Fruit fly (Drosophila melanogaster) whole organism, embryonic: ENCODE results near the gene CG18675.
A peak's percentile ranks its signal among the peaks of the same experiment; 100 is the strongest.

Source experiments
- BEAF-32 ChIP-seq: fragments of 200-800 bp; sonication (Bioruptor generic); optimal IDR thresholded peaks from 3 replicates; lab custom pipeline; 2017; ENCODE audit warnings: missing biosample characterization, missing genetic modification characterization, mild to moderate bottlenecking, moderate library complexity, missing genetic modification reagents
- CG10321 ChIP-seq: fragments of 200-800 bp; sonication (Bioruptor generic); IDR thresholded peaks from 2 replicates; pipeline ENCODE4 v1.3.6; 2022; ENCODE audit warnings: missing biosample characterization, missing genetic modification characterization
- CG11085 ChIP-seq: fragments of 200-800 bp; sonication (Bioruptor generic); IDR thresholded peaks from 2 replicates; pipeline ENCODE4 v1.3.6; 2022; ENCODE audit warnings: missing biosample characterization, missing genetic modification characterization
- CG11723 ChIP-seq: fragments of 200-800 bp; sonication (Bioruptor generic); optimal IDR thresholded peaks from 2 replicates; lab custom pipeline; 2017; ENCODE audit warnings: missing biosample characterization, mild to moderate bottlenecking, missing genetic modification characterization
- CG15601 ChIP-seq: fragments of 200-800 bp; sonication (Bioruptor generic); optimal IDR thresholded peaks from 3 replicates; lab custom pipeline; 2019; ENCODE audit warnings: missing biosample characterization, mild to moderate bottlenecking, missing genetic modification characterization, moderate library complexity
- CG16813 ChIP-seq: fragments of 200-800 bp; sonication (Bioruptor generic); IDR thresholded peaks from 3 replicates; pipeline ENCODE4 v1.3.6; 2022; ENCODE audit warnings: missing biosample characterization, missing genetic modification characterization; ENCODE audit not compliant: partially characterized antibody
- CG2120 ChIP-seq: fragments of 200-800 bp; sonication (Bioruptor generic); optimal IDR thresholded peaks from 3 replicates; lab custom pipeline; 2016; ENCODE audit warnings: missing biosample characterization, missing genetic modification characterization
- CG2199 ChIP-seq: fragments of 200-800 bp; sonication (Bioruptor generic); IDR thresholded peaks from 3 replicates; pipeline ENCODE4 v1.3.6; 2022; ENCODE audit warnings: missing biosample characterization, missing genetic modification characterization
- CG33213 ChIP-seq: fragments of 200-800 bp; sonication (Bioruptor generic); optimal IDR thresholded peaks from 3 replicates; lab custom pipeline; 2016; ENCODE audit warnings: missing biosample characterization, missing genetic modification characterization
- CG3995 ChIP-seq: fragments of 200-800 bp; sonication (Bioruptor generic); optimal IDR thresholded peaks from 3 replicates; lab custom pipeline; 2016; ENCODE audit warnings: missing biosample characterization, missing genetic modification characterization
- CG4328 ChIP-seq: fragments of 200-800 bp; sonication (Bioruptor generic); optimal IDR thresholded peaks from 3 replicates; lab custom pipeline; 2017; ENCODE audit warnings: missing biosample characterization, missing genetic modification reagents, missing genetic modification characterization
- CG8359 ChIP-seq: fragments of 200-800 bp; sonication (Bioruptor generic); optimal IDR thresholded peaks from 2 replicates; lab custom pipeline; 2017; ENCODE audit warnings: missing biosample characterization, mild to moderate bottlenecking, missing genetic modification characterization, borderline replicate concordance
- CG9215 ChIP-seq: fragments of 200-800 bp; sonication (Bioruptor generic); IDR thresholded peaks from 2 replicates; pipeline ENCODE4 v1.3.6; 2022; ENCODE audit warnings: missing biosample characterization, missing genetic modification characterization
- CG9797 ChIP-seq: fragments of 200-800 bp; sonication (Bioruptor generic); optimal IDR thresholded peaks from 3 replicates; lab custom pipeline; 2018; ENCODE audit warnings: missing biosample characterization, mild to moderate bottlenecking, missing genetic modification characterization
- Deaf1 ChIP-seq: fragments of 200-800 bp; optimal IDR thresholded peaks from 3 replicates; lab custom pipeline; 2019; ENCODE audit warnings: missing biosample characterization, mild to moderate bottlenecking, missing genetic modification characterization, moderate library complexity
- Dp ChIP-seq: fragments of 200-800 bp; sonication (Bioruptor generic); optimal IDR thresholded peaks from 2 replicates; lab custom pipeline; 2018; ENCODE audit warnings: missing biosample characterization, mild to moderate bottlenecking, missing genetic modification characterization, moderate library complexity
- Dref ChIP-seq: fragments of 200-800 bp; sonication (Bioruptor generic); IDR thresholded peaks from 2 replicates; pipeline ENCODE4 v1.3.6; 2022; ENCODE audit warnings: missing biosample characterization, missing genetic modification characterization
- Drgx ChIP-seq: fragments of 200-800 bp; sonication (Bioruptor generic); IDR thresholded peaks from 2 replicates; pipeline ENCODE4 v1.3.6; 2022; ENCODE audit warnings: missing biosample characterization, missing genetic modification characterization
- Ets97D ChIP-seq: fragments of 200-800 bp; sonication (Bioruptor generic); optimal IDR thresholded peaks from 3 replicates; lab custom pipeline; 2016; ENCODE audit warnings: missing biosample characterization, missing genetic modification characterization
- Fer1 ChIP-seq: fragments of 200-800 bp; sonication (Bioruptor generic); optimal IDR thresholded peaks from 2 replicates; lab custom pipeline; 2017; ENCODE audit warnings: missing biosample characterization, mild to moderate bottlenecking, missing genetic modification characterization
- H15 ChIP-seq: fragments of 200-800 bp; sonication (Bioruptor generic); IDR thresholded peaks from 3 replicates; pipeline ENCODE4 v1.3.6; 2022; ENCODE audit warnings: missing biosample characterization, missing genetic modification characterization
- Hsf ChIP-seq: fragments of 200-800 bp; sonication (Bioruptor generic); optimal IDR thresholded peaks from 3 replicates; lab custom pipeline; 2016; ENCODE audit warnings: missing biosample characterization, missing genetic modification characterization
- MBD-R2 ChIP-seq: fragments of 200-800 bp; sonication (Bioruptor generic); IDR thresholded peaks from 2 replicates; pipeline ENCODE4 v1.3.6; 2022; ENCODE audit warnings: missing biosample characterization, missing genetic modification characterization
- MTF-1 ChIP-seq: fragments of 200-800 bp; sonication (Bioruptor generic); optimal IDR thresholded peaks from 2 replicates; lab custom pipeline; 2018; ENCODE audit warnings: missing biosample characterization, mild to moderate bottlenecking, missing genetic modification characterization, borderline replicate concordance
- Mes4 ChIP-seq: fragments of 200-800 bp; sonication (Bioruptor generic); optimal IDR thresholded peaks from 2 replicates; lab custom pipeline; 2016; ENCODE audit warnings: missing biosample characterization, missing genetic modification characterization
- Pdp1 ChIP-seq, 2 experiments: fragments of 200-800 bp; sonication (Bioruptor generic); optimal IDR thresholded peaks; 3 replicates each; lab custom pipeline; 2016; ENCODE audit warnings: missing biosample characterization in 2 of 2, missing genetic modification characterization in 2 of 2, mild to moderate bottlenecking in 1 of 2, moderate library complexity in 1 of 2
- Rfx ChIP-seq: fragments of 200-800 bp; sonication (Bioruptor generic); IDR thresholded peaks from 2 replicates; pipeline ENCODE4 v1.3.6; 2022; ENCODE audit warnings: missing biosample characterization, missing genetic modification characterization
- Stat92E ChIP-seq, 3 experiments: fragments of >200 bp in 2 of 3; fragments of 200-800 bp in 1 of 3; sonication (Bioruptor generic) in 1 of 3; optimal IDR thresholded peaks; 2 replicates each; lab custom pipeline; 2017 to 2019; ENCODE audit warnings: missing biosample characterization in 3 of 3, missing genetic modification characterization in 3 of 3, mild to moderate bottlenecking in 1 of 3, moderate library complexity in 1 of 3
- Trl ChIP-seq, 3 experiments: fragments of >200 bp in 2 of 3; fragments of 200-800 bp in 1 of 3; sonication (Bioruptor generic) in 1 of 3; optimal IDR thresholded peaks; 2 replicates in 1 of 3; 3 replicates in 2 of 3; lab custom pipeline; 2016 to 2017; ENCODE audit warnings: missing biosample characterization in 1 of 3, missing genetic modification characterization in 1 of 3
- Xrp1 ChIP-seq: fragments of 200-800 bp; sonication (Bioruptor generic); IDR thresholded peaks from 2 replicates; pipeline ENCODE4 v1.3.6; 2022; ENCODE audit warnings: missing biosample characterization, missing genetic modification characterization
- ac ChIP-seq: fragments of 200-800 bp; sonication (Bioruptor generic); optimal IDR thresholded peaks from 3 replicates; lab custom pipeline; 2017; ENCODE audit warnings: missing biosample characterization, mild to moderate bottlenecking, missing genetic modification characterization
- bcd ChIP-seq: fragments of 200-800 bp; sonication (Bioruptor generic); optimal IDR thresholded peaks from 2 replicates; lab custom pipeline; 2017; ENCODE audit warnings: missing biosample characterization, mild to moderate bottlenecking, missing genetic modification characterization
- cg ChIP-seq: fragments of 200-800 bp; sonication (Bioruptor generic); optimal IDR thresholded peaks from 3 replicates; lab custom pipeline; 2019; ENCODE audit warnings: missing biosample characterization, mild to moderate bottlenecking, missing genetic modification characterization, moderate library complexity
- ems ChIP-seq: fragments of 200-800 bp; sonication (Bioruptor generic); optimal IDR thresholded peaks from 3 replicates; lab custom pipeline; 2016; ENCODE audit warnings: missing biosample characterization, missing genetic modification characterization
- eve ChIP-seq, 2 experiments: fragments of >200 bp; optimal IDR thresholded peaks; 2 replicates each; lab custom pipeline; 2017; ENCODE audit warnings: missing biosample characterization in 2 of 2, missing genetic modification characterization in 2 of 2
- ewg ChIP-seq: fragments of 200-800 bp; sonication (Bioruptor generic); optimal IDR thresholded peaks from 3 replicates; lab custom pipeline; 2017; ENCODE audit warnings: mild to moderate bottlenecking, missing biosample characterization, missing genetic modification reagents, missing genetic modification characterization
- kay ChIP-seq: fragments of 200-800 bp; sonication (Bioruptor generic); optimal IDR thresholded peaks from 2 replicates; lab custom pipeline; 2016; ENCODE audit warnings: missing biosample characterization, missing genetic modification characterization
- kni ChIP-seq: fragments of 200-800 bp; sonication (Bioruptor generic); optimal IDR thresholded peaks from 3 replicates; lab custom pipeline; 2017; ENCODE audit warnings: mild to moderate bottlenecking, missing biosample characterization, missing genetic modification reagents, missing genetic modification characterization
- knrl ChIP-seq: fragments of 200-800 bp; sonication (Bioruptor generic); IDR thresholded peaks from 3 replicates; pipeline ENCODE4 v1.3.6; 2022; ENCODE audit warnings: missing biosample characterization, missing genetic modification characterization; ENCODE audit not compliant: partially characterized antibody
- nau ChIP-seq: fragments of 200-800 bp; sonication (Bioruptor generic); optimal IDR thresholded peaks from 3 replicates; lab custom pipeline; 2017; ENCODE audit warnings: missing biosample characterization, mild to moderate bottlenecking, missing genetic modification characterization, missing genetic modification reagents
- nmo ChIP-seq: fragments of 200-800 bp; sonication (Bioruptor generic); optimal IDR thresholded peaks from 2 replicates; lab custom pipeline; 2018; ENCODE audit warnings: missing biosample characterization, mild to moderate bottlenecking, missing genetic modification characterization, moderate library complexity
- row ChIP-seq: fragments of 200-800 bp; sonication (Bioruptor generic); IDR thresholded peaks from 3 replicates; pipeline ENCODE4 v1.3.6; 2022; ENCODE audit warnings: missing biosample characterization, missing genetic modification characterization
- run ChIP-seq: fragments of 200-800 bp; sonication (Bioruptor generic); optimal IDR thresholded peaks from 3 replicates; lab custom pipeline; 2018; ENCODE audit warnings: missing biosample characterization, mild to moderate bottlenecking, missing genetic modification characterization
- salm ChIP-seq: fragments of 200-800 bp; sonication (Bioruptor generic); optimal IDR thresholded peaks from 2 replicates; lab custom pipeline; 2018; ENCODE audit warnings: missing biosample characterization, mild to moderate bottlenecking, missing genetic modification characterization
- sens ChIP-seq: fragments of 200-800 bp; sonication (Bioruptor generic); peaks from one replicate; lab custom pipeline; 2016; ENCODE audit warnings: missing biosample characterization, missing genetic modification characterization
- so ChIP-seq: fragments of 200-800 bp; sonication (Bioruptor generic); IDR thresholded peaks from 3 replicates; pipeline ENCODE4 v1.3.6; 2022; ENCODE audit warnings: missing biosample characterization, missing genetic modification characterization
- zfh1 ChIP-seq: fragments of 200-800 bp; sonication (Bioruptor generic); IDR thresholded peaks from 3 replicates; pipeline ENCODE4 v1.3.6; 2022; ENCODE audit warnings: missing biosample characterization, missing genetic modification characterization

CG18675 gene

DNA sequence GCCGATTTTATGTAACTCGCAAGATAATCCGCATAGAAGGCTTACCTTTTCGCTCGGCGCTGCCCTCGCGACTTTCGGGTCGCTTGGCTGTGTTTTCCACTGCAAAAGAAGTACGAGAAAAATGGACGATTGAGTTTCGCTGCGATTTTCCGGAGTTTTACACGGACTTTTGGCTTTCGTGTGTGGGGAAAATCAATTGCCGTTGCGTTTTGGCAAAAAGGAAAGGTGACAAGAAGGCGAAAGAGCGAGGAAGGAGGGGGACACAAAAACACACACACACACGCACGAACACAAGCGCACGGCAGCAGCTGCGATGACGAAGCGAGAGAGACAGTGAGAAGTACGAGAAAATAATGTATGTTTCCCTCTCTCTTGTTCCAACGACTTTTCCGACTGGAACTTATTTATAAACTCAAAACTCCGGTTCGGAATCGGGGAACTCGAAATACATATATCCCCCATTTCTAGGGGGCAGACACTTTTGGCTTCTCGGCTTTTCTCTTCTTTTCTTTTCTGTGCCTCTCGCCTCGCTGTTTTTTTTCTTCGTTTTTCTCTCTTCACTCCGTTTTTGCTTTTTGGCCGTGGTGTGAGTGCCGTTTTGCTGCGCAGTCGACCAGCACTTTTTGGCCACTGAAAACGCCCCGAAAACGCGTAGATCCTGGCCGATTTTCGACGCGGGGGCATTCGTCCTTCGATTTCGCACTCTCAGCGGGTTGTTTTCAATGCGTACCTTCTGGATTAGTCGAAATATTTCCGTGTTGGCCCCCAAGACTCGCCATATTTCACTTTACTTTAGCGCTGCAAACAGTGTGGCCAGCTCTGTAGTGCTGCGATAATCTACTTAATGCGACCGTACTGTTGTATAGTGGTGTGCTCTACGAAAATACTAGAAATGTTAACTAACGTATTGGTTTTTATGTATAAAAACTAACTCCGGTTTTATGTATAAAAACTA is 39.7 kb upstream of the CG18675 start, which contains the start of gene ens (continued):
- TF ChIP-seq salm (peak; percentile 24), CG9215 (GFP tag; lab: Robert Waterston, UW) (no peak), Fer1 (GFP tag; lab: Kevin White, UChicago) (peak; percentile 27), Hsf (GFP tag; lab: Kevin White, UChicago) (no peak), Mes4 (no peak), ewg (GFP tag; lab: Kevin White, UChicago) (peak; percentile 15), zfh1 (GFP tag; lab: Robert Waterston, UW) (0 out of 3 replicates have a peak, but pooled peaks have one; percentile 24), Xrp1 (no peak), H15 (no peak), bcd (no peak), kay (GFP tag; lab: Kevin White, UChicago) (peak; percentile 37), CG33213 (peak; percentile 7), Drgx (GFP tag; lab: Robert Waterston, UW) (0 out of 2 replicates have a peak, but pooled peaks have one; percentile 28), Dp (GFP tag; lab: Kevin White, UChicago) (peak; percentile 48), sens (peak; percentile 82), knrl (0 out of 3 replicates have a peak, but pooled peaks have one; percentile 25), ac (GFP tag; lab: Kevin White, UChicago) (peak; percentile 9), Pdp1 (GFP tag; optimal IDR thresholded peaks at IDR 0.05; lab: Kevin White, UChicago) (peak in 1 of 2 experiments; percentile 51), ems (GFP tag; lab: Kevin White, UChicago) (no peak), CG2199 (no peak), nau (GFP tag; lab: Kevin White, UChicago) (no peak), Rfx (GFP tag; lab: Robert Waterston, UW) (0 out of 2 replicates have a peak, but pooled peaks have one; percentile 21), cg (peak; percentile 88), CG9797 (GFP tag; lab: Kevin White, UChicago) (peak; percentile 91), CG2120 (GFP tag; lab: Kevin White, UChicago) (no peak), nmo (GFP tag; lab: Kevin White, UChicago) (peak; percentile 23), CG16813 (GFP tag; lab: Robert Waterston, UW) (no peak), CG4328 (GFP tag; lab: Kevin White, UChicago) (no peak), CG11085 (no peak), Stat92E (GFP tag; optimal IDR thresholded peaks at IDR 0.05; lab: Kevin White, UChicago) (peak in 1 of 3 experiments; percentile 76), BEAF-32 (GFP tag; lab: Kevin White, UChicago) (peak; percentile 52), CG3995 (GFP tag; lab: Kevin White, UChicago) (no peak), CG8359 (peak; percentile 20), Deaf1 (tag; lab: Kevin White, UChicago) (no peak), Ets97D (GFP tag; lab: Kevin White, UChicago) (peak; percentile 28), run (tag; lab: Kevin White, UChicago) (peak; percentile 14), Dref (GFP tag; lab: Robert Waterston, UW) (peak; percentile 35; the same call in 1 of the 2 replicates), eve (GFP tag; optimal IDR thresholded peaks at IDR 0.05; lab: Kevin White, UChicago) (no peak), CG15601 (tag; lab: Kevin White, UChicago) (no peak), CG10321 (0 out of 2 replicates have a peak, but pooled peaks have one; percentile 21), Trl (optimal IDR thresholded peaks at IDR 0.05; lab: Kevin White, UChicago) (peak; percentile 69 to 93), Trl (GFP tag; optimal IDR thresholded peaks at IDR 0.05; lab: Kevin White, UChicago) (no peak), CG11723 (GFP tag; lab: Kevin White, UChicago) (no peak), kni (GFP tag; lab: Kevin White, UChicago) (no peak), so (GFP tag; lab: Robert Waterston, UW) (no peak), MTF-1 (GFP tag; lab: Kevin White, UChicago) (no peak), MBD-R2 (peak; percentile 47), row (GFP tag; lab: Robert Waterston, UW) (no peak)
